Worm (Caenorhabditis elegans): ENCODE data around the gene K08D8.11.
A peak's percentile ranks its signal among the peaks of the same experiment; 100 is the strongest.

Gene K08D8.11

ce11 chrIV:12936221-12936776, 41.2 kb downstream of the K08D8.11 start, which contains the start of the genes cld-1 and dod-21:
TSS of gene cld-1 (minus strand) at chrIV:12936271.
TSS of gene dod-21 (plus strand) at chrIV:12936738.
- TF ChIP-seq elt-2 (tag; optimal IDR thresholded peaks at IDR 0.05) (peak; percentile 100), nhr-20 (tag; optimal IDR thresholded peaks at IDR 0.05) (peak; percentile 14), nhr-90 (tag; optimal IDR thresholded peaks at IDR 0.05; ENCODE audit: poor library complexity) (peak; percentile 28), nhr-12 (tag; optimal IDR thresholded peaks at IDR 0.05) (no peak), sptf-1 (tag; optimal IDR thresholded peaks at IDR 0.05) (no peak), pqm-1 (tag; optimal IDR thresholded peaks at IDR 0.05) (peak; percentile 5), skn-1 (tag; optimal IDR thresholded peaks at IDR 0.05) (no peak), tlp-1 (tag; optimal IDR thresholded peaks at IDR 0.05) (peak; percentile 66), nhr-71 (tag; optimal IDR thresholded peaks at IDR 0.05) (peak; percentile 40), ceh-63 (GFP tag; optimal IDR thresholded peaks at IDR 0.05) (no peak)

- TF ChIP-seq vab-15 (tag; optimal IDR thresholded peaks at IDR 0.05) (no peak), isw-1 (GFP tag; IDR thresholded peaks at IDR 0.05) (no peak)
Observed at ce11 chrIV:12941254-12941653, 46.2 kb downstream of the K08D8.11 start, which contains the start of gene dod-24. TSS of gene dod-24 (minus strand) at chrIV:12941354.

- TF ChIP-seq blmp-1 (tag; optimal IDR thresholded peaks at IDR 0.05) (no peak), aly-2 (tag; optimal IDR thresholded peaks at IDR 0.05) (no peak), mep-1 (tag; optimal IDR thresholded peaks at IDR 0.05) (no peak)
Observed at ce11 chrIV:12942633-12943032, 47.5 kb downstream of the K08D8.11 start, which contains the start of gene dct-19. TSS of gene dct-19 (plus strand) at chrIV:12942933.

All from whole organism, L1 larva.